Fruit fly (Drosophila melanogaster) whole organism, embryonic: ENCODE measurements around the gene mRpL35.

Experiments
- ATbp ChIP-seq: fragments of 200-800 bp; sonication (Bioruptor generic); optimal IDR thresholded peaks from 2 replicates; lab custom pipeline; 2017; ENCODE audit warnings: missing biosample characterization, mild to moderate bottlenecking, missing genetic modification characterization, missing genetic modification reagents
- Adf1 ChIP-seq: fragments of 200-800 bp; sonication (Bioruptor generic); IDR thresholded peaks from 2 replicates; pipeline ENCODE4 v1.3.6; 2022; ENCODE audit warnings: missing biosample characterization, missing genetic modification characterization
- Antp ChIP-seq: fragments of 200-800 bp; sonication (Bioruptor generic); optimal IDR thresholded peaks from 3 replicates; lab custom pipeline; 2016; ENCODE audit warnings: missing biosample characterization, missing genetic modification characterization
- Atf-2 ChIP-seq: fragments of 200-800 bp; sonication (Bioruptor generic); optimal IDR thresholded peaks from 2 replicates; lab custom pipeline; 2016; ENCODE audit warnings: missing biosample characterization, missing genetic modification characterization
- CG11085 ChIP-seq: fragments of 200-800 bp; sonication (Bioruptor generic); IDR thresholded peaks from 2 replicates; pipeline ENCODE4 v1.3.6; 2022; ENCODE audit warnings: missing biosample characterization, missing genetic modification characterization
- CG12071 ChIP-seq: fragments of 200-800 bp; sonication (Bioruptor generic); optimal IDR thresholded peaks from 3 replicates; lab custom pipeline; 2018; ENCODE audit warnings: missing biosample characterization, mild to moderate bottlenecking, missing genetic modification characterization
- CG13624 ChIP-seq: fragments of 200-800 bp; sonication (Bioruptor generic); optimal IDR thresholded peaks from 2 replicates; lab custom pipeline; 2016; ENCODE audit warnings: missing biosample characterization, missing genetic modification characterization
- CG13775 ChIP-seq: fragments of 200-800 bp; sonication (Bioruptor generic); optimal IDR thresholded peaks from 3 replicates; lab custom pipeline; 2017; ENCODE audit warnings: missing biosample characterization, mild to moderate bottlenecking, missing genetic modification characterization
- CG1603 ChIP-seq: fragments of 200-800 bp; sonication (Bioruptor generic); optimal IDR thresholded peaks from 2 replicates; lab custom pipeline; 2019; ENCODE audit warnings: missing biosample characterization, mild to moderate bottlenecking, missing genetic modification characterization, moderate library complexity
- CG16813 ChIP-seq: fragments of 200-800 bp; sonication (Bioruptor generic); IDR thresholded peaks from 3 replicates; pipeline ENCODE4 v1.3.6; 2022; ENCODE audit warnings: missing biosample characterization, missing genetic modification characterization; ENCODE audit not compliant: partially characterized antibody
- CG17385 ChIP-seq: fragments of 200-800 bp; sonication (Bioruptor generic); optimal IDR thresholded peaks from 3 replicates; lab custom pipeline; 2018; ENCODE audit warnings: missing biosample characterization, mild to moderate bottlenecking, missing genetic modification characterization
- CG2129 ChIP-seq: fragments of 200-800 bp; sonication (Bioruptor generic); IDR thresholded peaks from 2 replicates; pipeline ENCODE4 v1.3.6; 2022; ENCODE audit warnings: missing biosample characterization, missing genetic modification characterization; ENCODE audit not compliant: partially characterized antibody
- CG2712 ChIP-seq: fragments of 200-800 bp; optimal IDR thresholded peaks from 3 replicates; lab custom pipeline; 2019; ENCODE audit warnings: missing biosample characterization, mild to moderate bottlenecking, missing genetic modification characterization, moderate library complexity
- CG32767 ChIP-seq: fragments of 200-800 bp; sonication (Bioruptor generic); IDR thresholded peaks from 2 replicates; pipeline ENCODE4 v1.3.6; 2022; ENCODE audit warnings: missing biosample characterization, missing genetic modification characterization
- CG34422 ChIP-seq: fragments of 200-800 bp; sonication (Bioruptor generic); IDR thresholded peaks from 3 replicates; pipeline ENCODE4 v1.3.6; 2022; ENCODE audit warnings: missing biosample characterization, missing genetic modification characterization
- CG4360 ChIP-seq: fragments of 200-800 bp; sonication (Bioruptor generic); IDR thresholded peaks from 2 replicates; pipeline ENCODE4 v1.3.6; 2022; ENCODE audit warnings: missing biosample characterization, missing genetic modification characterization
- CG7963 ChIP-seq: fragments of 200-800 bp; sonication (Bioruptor generic); IDR thresholded peaks from 3 replicates; pipeline ENCODE4 v1.3.6; 2022; ENCODE audit warnings: missing biosample characterization, missing genetic modification characterization; ENCODE audit not compliant: partially characterized antibody
- CG9876 ChIP-seq: fragments of 200-800 bp; sonication (Bioruptor generic); optimal IDR thresholded peaks from 2 replicates; lab custom pipeline; 2016; ENCODE audit warnings: missing biosample characterization, missing genetic modification characterization
- D19B ChIP-seq: fragments of 200-800 bp; sonication (Bioruptor generic); optimal IDR thresholded peaks from 2 replicates; lab custom pipeline; 2017; ENCODE audit warnings: missing biosample characterization, mild to moderate bottlenecking, missing genetic modification characterization
- Ets65A ChIP-seq: fragments of 200-800 bp; sonication (Bioruptor generic); peaks from one replicate; lab custom pipeline; 2016; ENCODE audit warnings: missing biosample characterization, missing genetic modification characterization
- MESR4 ChIP-seq: fragments of 200-800 bp; sonication (Bioruptor generic); optimal IDR thresholded peaks from 2 replicates; lab custom pipeline; 2018; ENCODE audit warnings: missing biosample characterization, mild to moderate bottlenecking, missing genetic modification characterization, moderate library complexity
- Mad ChIP-seq: fragments of 200-800 bp; sonication (Bioruptor generic); optimal IDR thresholded peaks from 2 replicates; lab custom pipeline; 2016; ENCODE audit warnings: missing biosample characterization, missing genetic modification characterization
- Ptx1 ChIP-seq: fragments of 200-800 bp; sonication (Bioruptor generic); IDR thresholded peaks from 2 replicates; pipeline ENCODE4 v1.3.6; 2022; ENCODE audit warnings: missing biosample characterization, missing genetic modification characterization
- Trl ChIP-seq, 3 experiments: fragments of >200 bp in 2 of 3; fragments of 200-800 bp in 1 of 3; sonication (Bioruptor generic) in 1 of 3; optimal IDR thresholded peaks; 2 replicates in 1 of 3; 3 replicates in 2 of 3; lab custom pipeline; 2016 to 2017; ENCODE audit warnings: missing biosample characterization in 1 of 3, missing genetic modification characterization in 1 of 3
- bowl ChIP-seq: fragments of 200-800 bp; sonication (Bioruptor generic); IDR thresholded peaks from 2 replicates; pipeline ENCODE4 v1.3.6; 2022; ENCODE audit warnings: missing biosample characterization, missing genetic modification characterization
- bsh ChIP-seq, 2 experiments: fragments of 200-800 bp; sonication (Bioruptor generic); optimal IDR thresholded peaks; 2 replicates each; lab custom pipeline; 2017 to 2018; ENCODE audit warnings: mild to moderate bottlenecking in 2 of 2, missing biosample characterization in 2 of 2, missing genetic modification characterization in 2 of 2, moderate library complexity in 1 of 2
- cato ChIP-seq: fragments of 200-800 bp; sonication (Bioruptor generic); optimal IDR thresholded peaks from 2 replicates; lab custom pipeline; 2016; ENCODE audit warnings: missing biosample characterization, missing genetic modification characterization, borderline replicate concordance
- caup ChIP-seq: fragments of 200-800 bp; sonication (Bioruptor generic); optimal IDR thresholded peaks from 3 replicates; lab custom pipeline; 2017; ENCODE audit warnings: missing biosample characterization, mild to moderate bottlenecking, missing genetic modification characterization, moderate library complexity; ENCODE audit not compliant: severe bottlenecking
- chinmo ChIP-seq: fragments of 200-800 bp; sonication (Bioruptor generic); IDR thresholded peaks from 4 replicates; pipeline ENCODE4 v1.3.6; 2022; ENCODE audit warnings: missing biosample characterization, missing genetic modification characterization; ENCODE audit not compliant: partially characterized antibody
- dpn ChIP-seq, 2 experiments: fragments of 200-800 bp; sonication (Bioruptor generic); optimal IDR thresholded peaks; 3 replicates each; lab custom pipeline; 2016; ENCODE audit warnings: missing biosample characterization in 2 of 2, missing genetic modification characterization in 2 of 2
- en ChIP-seq: fragments of 200-800 bp; sonication (Bioruptor generic); optimal IDR thresholded peaks from 2 replicates; lab custom pipeline; 2016; ENCODE audit warnings: missing biosample characterization, missing genetic modification characterization
- eve ChIP-seq, 2 experiments: fragments of >200 bp; optimal IDR thresholded peaks; 2 replicates each; lab custom pipeline; 2017; ENCODE audit warnings: missing biosample characterization in 2 of 2, missing genetic modification characterization in 2 of 2
- exex ChIP-seq: fragments of 200-800 bp; sonication (Bioruptor generic); optimal IDR thresholded peaks from 4 replicates; lab custom pipeline; 2018; ENCODE audit warnings: missing biosample characterization, mild to moderate bottlenecking, missing genetic modification characterization, moderate library complexity
- gcm ChIP-seq: fragments of 200-800 bp; sonication (Bioruptor generic); optimal IDR thresholded peaks from 2 replicates; lab custom pipeline; 2019; ENCODE audit warnings: missing biosample characterization, mild to moderate bottlenecking, missing genetic modification characterization, moderate library complexity
- gro ChIP-seq: fragments of 200-800 bp; sonication (Bioruptor generic); optimal IDR thresholded peaks from 2 replicates; lab custom pipeline; 2016; ENCODE audit warnings: missing biosample characterization, missing genetic modification characterization
- luna ChIP-seq: fragments of 200-800 bp; sonication (Bioruptor generic); optimal IDR thresholded peaks from 2 replicates; lab custom pipeline; 2016; ENCODE audit warnings: missing biosample characterization, missing genetic modification characterization
- mam ChIP-seq: fragments of 200-800 bp; sonication (Bioruptor generic); optimal IDR thresholded peaks from 3 replicates; lab custom pipeline; 2016; ENCODE audit warnings: missing biosample characterization, missing genetic modification characterization
- nom ChIP-seq: fragments of 200-800 bp; sonication (Bioruptor generic); optimal IDR thresholded peaks from 2 replicates; lab custom pipeline; 2017; ENCODE audit warnings: missing biosample characterization, missing genetic modification characterization, mild to moderate bottlenecking, moderate library complexity, missing genetic modification reagents
- pho ChIP-seq: fragments of 200-800 bp; sonication (Bioruptor generic); optimal IDR thresholded peaks from 2 replicates; lab custom pipeline; 2016; ENCODE audit warnings: missing biosample characterization, missing genetic modification characterization
- pzg ChIP-seq: fragments of 200-800 bp; sonication (Bioruptor generic); optimal IDR thresholded peaks from 3 replicates; lab custom pipeline; 2018; ENCODE audit warnings: missing biosample characterization, mild to moderate bottlenecking, missing genetic modification characterization, moderate library complexity
- schlank ChIP-seq: fragments of 200-800 bp; sonication (Bioruptor generic); optimal IDR thresholded peaks from 2 replicates; lab custom pipeline; 2018; ENCODE audit warnings: missing biosample characterization, mild to moderate bottlenecking, missing genetic modification characterization
- sd ChIP-seq: fragments of 200-800 bp; sonication (Bioruptor generic); optimal IDR thresholded peaks from 3 replicates; lab custom pipeline; 2018; ENCODE audit warnings: missing biosample characterization, mild to moderate bottlenecking, missing genetic modification characterization, moderate library complexity
- stc ChIP-seq: fragments of 200-800 bp; sonication (Bioruptor generic); IDR thresholded peaks from 2 replicates; pipeline ENCODE4 v1.3.6; 2022; ENCODE audit warnings: missing biosample characterization, missing genetic modification characterization
- tna ChIP-seq: fragments of 200-800 bp; sonication (Bioruptor generic); IDR thresholded peaks from 2 replicates; pipeline ENCODE4 v1.3.6; 2022; ENCODE audit warnings: missing biosample characterization, missing genetic modification characterization; ENCODE audit not compliant: partially characterized antibody
- trh ChIP-seq: fragments of 200-800 bp; sonication (Bioruptor generic); optimal IDR thresholded peaks from 2 replicates; lab custom pipeline; 2016; ENCODE audit warnings: missing biosample characterization, missing genetic modification characterization

Gene mRpL35

DNA sequence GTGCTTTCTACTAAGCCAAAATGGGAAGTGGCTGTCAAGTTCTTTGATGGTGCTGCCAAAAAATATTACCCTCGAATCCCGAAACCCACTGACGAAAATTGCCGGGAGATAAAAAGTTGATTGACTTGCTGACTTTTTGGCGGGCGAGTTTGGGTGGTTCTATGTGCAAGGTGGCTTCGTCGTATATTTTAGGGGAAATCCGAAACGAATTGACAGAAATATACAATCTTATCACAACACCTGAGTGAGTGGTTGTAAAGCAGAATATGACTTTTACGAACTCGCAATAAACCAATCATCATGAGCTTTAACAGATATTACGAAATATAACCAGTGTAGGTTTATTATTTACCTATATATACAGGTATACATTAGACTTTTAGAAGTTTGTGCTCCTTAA lies 19.8 kb upstream of the mRpL35 start:
- TF ChIP-seq Ptx1 (GFP tag; lab: Robert Waterston, UW): no peak
- TF ChIP-seq eve (GFP tag; optimal IDR thresholded peaks at IDR 0.05; lab: Kevin White, UChicago): no peak
- no peak for TF ChIP-seq stc (GFP tag; lab: Robert Waterston, UW)

dm6 chr3R:22014397-22014796 lies 8.9 kb upstream of the mRpL35 start, which contains the start of gene Theg:
Gene Theg, plus strand, starts transcription at chr3R:22014697.
- no peak for TF ChIP-seq Ets65A
- no peak for TF ChIP-seq Trl (optimal IDR thresholded peaks at IDR 0.05; lab: Kevin White, UChicago)
- no peak for TF ChIP-seq Trl (GFP tag; optimal IDR thresholded peaks at IDR 0.05; lab: Kevin White, UChicago)
- no peak for TF ChIP-seq CG12071
- no peak for TF ChIP-seq Adf1 (GFP tag; lab: Robert Waterston, UW)
- TF ChIP-seq schlank (tag; lab: Kevin White, UChicago): no peak
- no peak for TF ChIP-seq CG17385 (GFP tag; lab: Kevin White, UChicago)
- TF ChIP-seq ATbp (GFP tag; lab: Kevin White, UChicago): no peak
- TF ChIP-seq nom (GFP tag; lab: Kevin White, UChicago): no peak
- TF ChIP-seq CG34422 (GFP tag; lab: Robert Waterston, UW): no peak
- TF ChIP-seq en (GFP tag; lab: Kevin White, UChicago): no peak
- TF ChIP-seq bowl (GFP tag; lab: Robert Waterston, UW): no peak
- TF ChIP-seq, all 482 proteins: peak for 0

dm6 chr3R:22018777-22019420 lies 4.4 kb upstream of the mRpL35 start, which contains the start of gene Idh3b:
Gene Idh3b, minus strand, starts transcription at chr3R:22019382.
- TF ChIP-seq sd (tag; lab: Kevin White, UChicago) (no peak), pho (GFP tag; lab: Kevin White, UChicago) (peak; percentile 56), luna (GFP tag; lab: Kevin White, UChicago) (peak; percentile 53), gro (peak; percentile 72), CG32767 (GFP tag; lab: Robert Waterston, UW) (no peak), gcm (GFP tag; lab: Kevin White, UChicago) (no peak), CG2129 (GFP tag; lab: Robert Waterston, UW) (peak; percentile 92), chinmo (peak; percentile 91; the same call in 3 of the 4 replicates), CG1603 (tag; lab: Kevin White, UChicago) (peak; percentile 91), CG2712 (tag; lab: Kevin White, UChicago) (peak; percentile 62), Antp (peak; percentile 83), CG7963 (GFP tag; lab: Robert Waterston, UW) (peak; percentile 95), CG11085 (GFP tag; lab: Robert Waterston, UW) (no peak; the same call in 1 of the 2 replicates), CG9876 (peak; percentile 27), Atf-2 (GFP tag; lab: Kevin White, UChicago) (peak; percentile 12), CG4360 (GFP tag; lab: Robert Waterston, UW) (no peak), tna (GFP tag; lab: Robert Waterston, UW) (peak; percentile 87), D19B (GFP tag; lab: Kevin White, UChicago) (peak; percentile 29), Mad (peak; percentile 68), bsh (GFP tag; optimal IDR thresholded peaks at IDR 0.05; lab: Kevin White, UChicago) (no peak), CG13624 (GFP tag; lab: Kevin White, UChicago) (peak; percentile 84), CG16813 (peak; percentile 92), mam (GFP tag; lab: Kevin White, UChicago) (peak; percentile 76), pzg (peak; percentile 96), dpn (GFP tag; optimal IDR thresholded peaks at IDR 0.05; lab: Kevin White, UChicago) (peak; percentile 60 to 70), CG17385 (GFP tag; lab: Kevin White, UChicago) (peak; percentile 35), caup (no peak), cato (peak; percentile 23), trh (GFP tag; lab: Kevin White, UChicago) (peak; percentile 32), MESR4 (GFP tag; lab: Kevin White, UChicago) (peak; percentile 78), CG13775 (no peak), exex (tag; lab: Kevin White, UChicago) (peak; percentile 25)
